Worm (Caenorhabditis elegans) whole organism, young adult: ENCODE measurements around the gene mtm-3.

Experiments
- B0019.2 ChIP-seq: fragments of 200-800 bp; sonication (Bioruptor generic); conservative IDR thresholded peaks from 2 replicates; pipeline ENCODE4 v1.3.6; 2022; ENCODE audit warnings: missing genetic modification reagents, missing genetic modification characterization, missing compliant biosample characterization
- F52B5.7 ChIP-seq: sonication (generic microtip); optimal IDR thresholded peaks from 2 replicates; lab custom pipeline; 2016; ENCODE audit warnings: mild to moderate bottlenecking, missing genetic modification characterization, missing compliant biosample characterization
- F57C9.4 ChIP-seq: sonication (generic microtip); optimal IDR thresholded peaks from 2 replicates; lab custom pipeline; 2017; ENCODE audit warnings: mild to moderate bottlenecking, missing genetic modification characterization, missing compliant biosample characterization
- Y95B8A.8 ChIP-seq: fragments of 200-800 bp; sonication (Bioruptor generic); IDR thresholded peaks from 2 replicates; pipeline ENCODE4 v1.3.6; 2022; ENCODE audit warnings: missing genetic modification reagents, missing genetic modification characterization, missing compliant biosample characterization
- akir-1 ChIP-seq: fragments of 200-800 bp; sonication (Bioruptor generic); optimal IDR thresholded peaks from 2 replicates; lab custom pipeline; 2018; ENCODE audit warnings: mild to moderate bottlenecking, missing genetic modification characterization, moderate library complexity, missing compliant biosample characterization
- ama-1 ChIP-seq, 3 experiments: fragments of 150-350 bp in 1 of 3; sonication (generic microtip) in 2 of 3; optimal IDR thresholded peaks; 2 replicates each; lab custom pipeline; 2014 to 2018; ENCODE audit warnings: missing biosample characterization in 2 of 3, missing genetic modification characterization in 2 of 3, missing genetic modification reagents in 2 of 3
- atf-7 ChIP-seq: sonication (generic microtip); optimal IDR thresholded peaks from 2 replicates; lab custom pipeline; 2017; ENCODE audit warnings: mild to moderate bottlenecking, missing genetic modification characterization, missing compliant biosample characterization
- athp-1 ChIP-seq: sonication (generic microtip); optimal IDR thresholded peaks from 2 replicates; lab custom pipeline; 2017; ENCODE audit warnings: mild to moderate bottlenecking, missing genetic modification characterization, missing compliant biosample characterization
- bed-1 ChIP-seq: fragments of 200-800 bp; sonication (Bioruptor generic); IDR thresholded peaks from 2 replicates; pipeline ENCODE4 v1.3.6; 2022; ENCODE audit warnings: missing genetic modification reagents, missing genetic modification characterization, missing compliant biosample characterization
- cebp-1 ChIP-seq, 2 experiments: fragments of 200-800 bp in 1 of 2; sonication (Bioruptor generic) in 1 of 2; sonication (generic microtip) in 1 of 2; IDR thresholded peaks in 1 of 2; optimal IDR thresholded peaks in 1 of 2; 2 replicates each; pipeline versions ENCODE4 v1.3.6 to Lab custom; 2017 to 2022; ENCODE audit warnings: missing compliant biosample characterization in 2 of 2, missing genetic modification characterization in 2 of 2, mild to moderate bottlenecking in 1 of 2, missing genetic modification reagents in 1 of 2, moderate library complexity in 1 of 2
- ceh-27 ChIP-seq: fragments of 200-800 bp; sonication (Bioruptor generic); optimal IDR thresholded peaks from 2 replicates; lab custom pipeline; 2018; ENCODE audit warnings: mild to moderate bottlenecking, missing genetic modification characterization, moderate library complexity, missing compliant biosample characterization
- ceh-79 ChIP-seq: sonication (generic microtip); optimal IDR thresholded peaks from 2 replicates; lab custom pipeline; 2017; ENCODE audit warnings: mild to moderate bottlenecking, missing genetic modification characterization, missing compliant biosample characterization
- ceh-91 ChIP-seq: fragments of 200-800 bp; sonication (Bioruptor generic); IDR thresholded peaks from 2 replicates; pipeline ENCODE4 v1.3.6; 2022; ENCODE audit warnings: missing genetic modification reagents, missing genetic modification characterization, missing compliant biosample characterization
- fkh-3 ChIP-seq: sonication (generic microtip); optimal IDR thresholded peaks from 2 replicates; lab custom pipeline; 2016; ENCODE audit warnings: mild to moderate bottlenecking, missing genetic modification characterization, missing compliant biosample characterization
- hmg-1.2 ChIP-seq: fragments of 200-800 bp; sonication (Bioruptor generic); IDR thresholded peaks from 2 replicates; pipeline ENCODE4 v1.3.6; 2022; ENCODE audit warnings: missing genetic modification reagents, missing genetic modification characterization, missing compliant biosample characterization
- hmg-20 ChIP-seq: fragments of 200-800 bp; sonication (Bioruptor generic); IDR thresholded peaks from 2 replicates; pipeline ENCODE4 v1.3.6; 2022; ENCODE audit warnings: missing genetic modification reagents, missing genetic modification characterization, missing compliant biosample characterization
- hsf-1 ChIP-seq: fragments of 200-800 bp; sonication (Bioruptor generic); IDR thresholded peaks from 2 replicates; pipeline ENCODE4 v1.3.6; 2022; ENCODE audit warnings: missing genetic modification reagents, missing genetic modification characterization, missing compliant biosample characterization
- let-607 ChIP-seq, 2 experiments: fragments of 200-800 bp in 1 of 2; sonication (Bioruptor generic) in 1 of 2; sonication (generic microtip) in 1 of 2; optimal IDR thresholded peaks; 2 replicates each; lab custom pipeline; 2016 to 2018; ENCODE audit warnings: mild to moderate bottlenecking in 2 of 2, missing compliant biosample characterization in 2 of 2, missing genetic modification characterization in 2 of 2, moderate library complexity in 2 of 2, missing genotype in 1 of 2
- lin-35 ChIP-seq, 3 experiments: fragments of 150-350 bp in 2 of 3; sonication (generic microtip) in 1 of 3; optimal IDR thresholded peaks; 2 replicates each; lab custom pipeline; 2014 to 2018; ENCODE audit warnings: missing biosample characterization in 3 of 3, missing genetic modification characterization in 3 of 3, missing genetic modification reagents in 3 of 3
- lin-40 ChIP-seq: sonication (generic microtip); optimal IDR thresholded peaks from 2 replicates; lab custom pipeline; 2016; ENCODE audit warnings: missing genetic modification characterization, mild to moderate bottlenecking, missing compliant biosample characterization, missing genotype, missing genetic modification reagents
- lir-1 ChIP-seq: fragments of 200-800 bp; sonication (Bioruptor generic); conservative IDR thresholded peaks from 2 replicates; pipeline ENCODE4 v1.3.6; 2022; ENCODE audit warnings: missing genetic modification reagents, missing genetic modification characterization, missing compliant biosample characterization
- nfyb-1 ChIP-seq: fragments of 200-800 bp; sonication (Bioruptor generic); IDR thresholded peaks from 2 replicates; pipeline ENCODE4 v1.3.6; 2022; ENCODE audit warnings: missing genetic modification reagents, missing genetic modification characterization, missing compliant biosample characterization
- nhr-90 ChIP-seq: sonication (generic microtip); optimal IDR thresholded peaks from 2 replicates; lab custom pipeline; 2016; ENCODE audit warnings: missing genotype, mild to moderate bottlenecking, missing genetic modification characterization, missing compliant biosample characterization
- rcor-1 ChIP-seq: fragments of 200-800 bp; sonication (Bioruptor generic); IDR thresholded peaks from 2 replicates; pipeline ENCODE4 v1.3.6; 2022; ENCODE audit warnings: missing genetic modification reagents, missing genetic modification characterization, missing compliant biosample characterization
- snpc-4 ChIP-seq, 5 experiments: fragments of 150-350 bp in 1 of 5; sonication (generic microtip) in 4 of 5; optimal IDR thresholded peaks; 2 replicates each; lab custom pipeline; 2014 to 2018; ENCODE audit warnings: missing genetic modification characterization in 5 of 5, missing biosample characterization in 3 of 5, antibody characterized with exemption in 2 of 5, mild to moderate bottlenecking in 2 of 5, missing compliant biosample characterization in 2 of 5, missing genotype in 2 of 5, moderate library complexity in 2 of 5, missing genetic modification reagents in 1 of 5
- tbp1 ChIP-seq: fragments of 200-800 bp; sonication (Bioruptor generic); optimal IDR thresholded peaks from 2 replicates; lab custom pipeline; 2018; ENCODE audit warnings: mild to moderate bottlenecking, missing genetic modification characterization, missing compliant biosample characterization
- tlf-1 ChIP-seq: fragments of 200-800 bp; sonication (Bioruptor generic); optimal IDR thresholded peaks from 2 replicates; lab custom pipeline; 2018; ENCODE audit warnings: mild to moderate bottlenecking, missing genetic modification characterization, missing compliant biosample characterization
- ztf-28 ChIP-seq: fragments of 200-800 bp; sonication (Bioruptor generic); IDR thresholded peaks from 2 replicates; pipeline ENCODE4 v1.3.6; 2022; ENCODE audit warnings: missing genetic modification reagents, missing genetic modification characterization, missing compliant biosample characterization

The mtm-3 gene

ce11 chrIII:3812369-3812993, 12.2 kb upstream of the mtm-3 start:
- TF ChIP-seq cebp-1 (GFP tag; IDR thresholded peaks at IDR 0.05; lab: Robert Waterston, UW) (no peak), cebp-1 (tag; optimal IDR thresholded peaks at IDR 0.05; lab: Kevin White, UChicago) (peak; percentile 3), F52B5.7 (tag; lab: Kevin White, UChicago) (no peak)

DNA sequence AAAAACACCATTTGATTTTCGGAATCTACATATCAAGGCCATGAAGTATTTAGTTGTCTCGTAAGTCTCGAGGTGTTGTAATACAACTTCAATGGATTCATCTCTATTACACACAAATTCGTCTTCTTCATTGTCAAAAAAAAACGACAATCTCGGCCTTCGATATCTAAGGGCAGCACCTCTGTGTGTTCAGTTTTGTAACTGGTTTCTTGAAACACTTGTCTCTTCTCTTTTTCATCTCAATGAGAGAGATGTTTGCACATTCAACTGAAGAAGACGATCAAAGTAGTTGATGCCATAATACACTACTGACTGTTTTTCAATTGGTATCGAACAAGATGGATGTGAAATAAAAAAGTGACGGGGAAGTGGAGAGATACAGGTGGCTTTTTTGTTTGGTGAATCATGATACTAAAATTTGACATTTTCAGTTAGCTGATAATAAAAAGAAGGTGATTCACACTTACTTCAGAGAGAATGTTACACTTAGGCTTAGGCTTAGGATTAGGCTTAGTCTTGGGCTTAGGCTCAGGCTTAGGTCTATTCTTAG, 11.2 kb upstream of the mtm-3 start:
- TF ChIP-seq ceh-27 (peak; percentile 5), lin-40 (tag; lab: Kevin White, UChicago) (peak; percentile 1), let-607 (tag; optimal IDR thresholded peaks at IDR 0.05; lab: Kevin White, UChicago) (no peak)

DNA sequence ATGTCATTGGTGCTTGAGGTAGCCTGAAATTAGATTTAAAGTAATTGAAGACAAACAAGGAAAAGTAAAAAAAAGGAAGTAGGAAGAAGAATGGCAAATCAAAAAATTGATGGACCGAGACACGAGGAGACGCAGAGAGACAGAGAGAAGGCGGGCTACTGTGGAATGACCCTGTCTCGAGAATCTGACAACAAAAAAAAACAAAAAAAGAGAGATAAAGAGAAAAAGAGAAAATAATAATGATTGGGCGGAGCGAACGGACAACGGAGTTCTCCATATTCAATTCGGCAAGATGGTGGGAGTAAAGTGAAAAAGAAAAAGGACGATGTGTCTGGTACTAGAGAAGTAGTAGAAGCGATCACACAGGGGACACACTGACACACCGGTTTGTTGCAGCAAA, 8.7 kb upstream of the mtm-3 start, which contains the start of gene toh-1:
toh-1 (minus strand) TSS at position 23 of the 400 bp plus-strand sequence.
- TF ChIP-seq tlf-1: no peak
- no peak for TF ChIP-seq rcor-1 (GFP tag; lab: Robert Waterston, UW)
- no peak for TF ChIP-seq B0019.2 (GFP tag; lab: Robert Waterston, UW)
- TF ChIP-seq bed-1 (GFP tag; lab: Robert Waterston, UW): no peak
- TF ChIP-seq lin-35 (GFP tag; optimal IDR thresholded peaks at IDR 0.05; lab: Kevin White, UChicago): no peak
- no peak for TF ChIP-seq nhr-90 (tag; lab: Kevin White, UChicago)
- no peak for TF ChIP-seq hmg-1.2 (GFP tag; lab: Robert Waterston, UW)

DNA sequence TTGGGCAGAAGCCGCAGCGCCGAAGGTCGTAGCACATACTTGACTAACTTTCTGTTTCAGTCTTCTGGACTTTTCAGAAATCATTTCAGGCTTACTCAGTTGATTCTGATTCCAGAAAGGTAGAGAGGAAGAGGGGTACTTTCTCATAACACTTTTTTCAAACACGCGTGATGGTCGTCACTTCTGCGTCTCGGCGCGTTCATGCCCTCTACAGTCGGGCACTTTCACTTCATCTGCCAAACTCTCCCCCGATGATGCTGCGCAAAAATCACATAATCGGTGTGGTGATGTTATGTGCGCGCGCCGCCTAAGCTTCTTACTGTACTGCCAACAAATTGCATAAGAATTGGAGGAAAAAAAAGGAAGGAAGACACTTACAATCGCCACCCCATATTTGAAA, 7.3 kb upstream of the mtm-3 start:
- TF ChIP-seq tbp1: no peak
- no peak for TF ChIP-seq ceh-91 (GFP tag; lab: Robert Waterston, UW)
- no peak for TF ChIP-seq nfyb-1 (GFP tag; lab: Robert Waterston, UW)
- no peak for TF ChIP-seq athp-1 (tag; lab: Kevin White, UChicago)
- TF ChIP-seq akir-1 (GFP tag; lab: Kevin White, UChicago): no peak
- no peak for TF ChIP-seq ceh-79 (tag; lab: Kevin White, UChicago)
- no peak for TF ChIP-seq hmg-20 (GFP tag; lab: Robert Waterston, UW)
- no peak for TF ChIP-seq atf-7 (tag; lab: Kevin White, UChicago)
- no peak for TF ChIP-seq snpc-4 (GFP tag; optimal IDR thresholded peaks at IDR 0.05; lab: Kevin White, UChicago)
- no peak for TF ChIP-seq snpc-4 (tag; optimal IDR thresholded peaks at IDR 0.05; lab: Kevin White, UChicago)
- no peak for TF ChIP-seq F57C9.4 (tag; lab: Kevin White, UChicago)
- no peak for TF ChIP-seq hsf-1 (GFP tag; lab: Robert Waterston, UW)
- TF ChIP-seq ama-1 (optimal IDR thresholded peaks at IDR 0.05; lab: Kevin White, UChicago): no peak
- no peak for TF ChIP-seq ama-1 (GFP tag; optimal IDR thresholded peaks at IDR 0.05; lab: Kevin White, UChicago)

ce11 chrIII:3806883-3807282, 6.6 kb upstream of the mtm-3 start:
- no peak for TF ChIP-seq ztf-28 (GFP tag; lab: Robert Waterston, UW)
- TF ChIP-seq Y95B8A.8 (GFP tag; lab: Robert Waterston, UW): no peak
- no peak for TF ChIP-seq lir-1 (GFP tag; lab: Robert Waterston, UW)
- TF ChIP-seq fkh-3 (tag; lab: Kevin White, UChicago): no peak
